Worm (Caenorhabditis elegans) whole organism, midembryonic: Measurements from ENCODE around the gene R11D1.2.

Experiments
- flt-1 ChIP-seq: fragments of 200-800 bp; sonication (Bioruptor generic); IDR thresholded peaks from 2 replicates; pipeline ENCODE4 v1.3.6; 2022; ENCODE audit warnings: missing genetic modification characterization, missing compliant biosample characterization
- ztf-29 ChIP-seq: fragments of 200-800 bp; sonication (Bioruptor generic); IDR thresholded peaks from 2 replicates; pipeline ENCODE4 v1.3.6; 2022; ENCODE audit warnings: missing genetic modification reagents, missing genetic modification characterization, missing compliant biosample characterization

ce11 chrV:12728062-12728665 is 19.8 kb downstream of the R11D1.2 start, which contains the start of the genes rpl-28 and mrpl-49:
- TF ChIP-seq ztf-29 (GFP tag; lab: Robert Waterston, UW), result no peak
- TF ChIP-seq flt-1 (GFP tag; lab: Robert Waterston, UW), result no peak
